Fruit fly (Drosophila melanogaster) whole organism, pupa: ENCODE measurements around the gene GNBP1.

Experiments
- CG10348 ChIP-seq: fragments of 200-800 bp; sonication (Bioruptor generic); IDR thresholded peaks from 2 replicates; pipeline ENCODE4 v1.3.6; 2022; ENCODE audit warnings: missing biosample characterization, missing genetic modification characterization
- CG14655 ChIP-seq: fragments of 200-800 bp; sonication (Bioruptor generic); optimal IDR thresholded peaks from 3 replicates; lab custom pipeline; 2017; ENCODE audit warnings: mild to moderate bottlenecking, missing biosample characterization, missing genetic modification reagents, missing genetic modification characterization
- D1 ChIP-seq: fragments of 200-800 bp; sonication (Bioruptor generic); optimal IDR thresholded peaks from 2 replicates; lab custom pipeline; 2018; ENCODE audit warnings: missing biosample characterization, mild to moderate bottlenecking, missing genetic modification characterization, moderate library complexity

DNA sequence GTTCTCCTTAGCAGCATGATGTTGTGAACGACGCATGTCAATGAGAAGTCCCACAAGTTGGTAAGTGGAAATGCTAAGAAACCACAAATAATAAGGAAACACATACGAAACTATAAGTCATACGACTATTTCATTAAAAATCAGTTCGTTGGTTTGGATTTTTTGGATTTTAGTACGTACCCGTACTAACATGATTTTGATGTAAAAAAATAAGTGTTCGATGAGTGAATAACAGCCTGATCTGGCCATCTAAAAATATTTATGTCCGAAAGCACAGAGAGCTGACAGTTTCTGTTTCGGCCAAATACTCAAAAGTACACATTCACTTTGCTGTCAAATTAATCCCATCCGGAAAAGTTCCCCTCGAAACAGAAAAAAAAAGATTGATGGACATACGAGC, 18.3 kb downstream of the GNBP1 start, which contains the start of gene CG6893:
- TF ChIP-seq CG14655 (GFP tag; lab: Kevin White, UChicago) (no peak), CG10348 (GFP tag; lab: Robert Waterston, UW) (no peak), D1 (no peak)
